Fruit fly (Drosophila melanogaster) whole organism, embryonic: ENCODE data around the gene CG18766.
A peak's percentile ranks its signal among the peaks of the same experiment; 100 is the strongest.

ENCODE experiments used
- Abd-B ChIP-seq: fragments of 200-800 bp; sonication (Bioruptor generic); optimal IDR thresholded peaks from 2 replicates; lab custom pipeline; 2018; ENCODE audit warnings: missing biosample characterization, mild to moderate bottlenecking, missing genetic modification characterization, moderate library complexity
- Antp ChIP-seq: fragments of 200-800 bp; sonication (Bioruptor generic); optimal IDR thresholded peaks from 3 replicates; lab custom pipeline; 2016; ENCODE audit warnings: missing biosample characterization, missing genetic modification characterization
- B-H2 ChIP-seq: fragments of 200-800 bp; sonication (Bioruptor generic); optimal IDR thresholded peaks from 2 replicates; lab custom pipeline; 2018; ENCODE audit warnings: missing biosample characterization, mild to moderate bottlenecking, missing genetic modification characterization
- CG11093 ChIP-seq: fragments of 200-800 bp; sonication (Bioruptor generic); IDR thresholded peaks from 3 replicates; pipeline ENCODE4 v1.3.6; 2022; ENCODE audit warnings: missing biosample characterization, missing genetic modification characterization
- CG11695 ChIP-seq: fragments of 200-800 bp; sonication (Bioruptor generic); IDR thresholded peaks from 3 replicates; pipeline ENCODE4 v1.3.6; 2022; ENCODE audit warnings: missing biosample characterization, missing genetic modification characterization
- CG12769 ChIP-seq: fragments of 200-800 bp; sonication (Bioruptor generic); optimal IDR thresholded peaks from 2 replicates; lab custom pipeline; 2019; ENCODE audit warnings: missing biosample characterization, mild to moderate bottlenecking, missing genetic modification characterization, moderate library complexity
- CG13296 ChIP-seq: fragments of 200-800 bp; sonication (Bioruptor generic); optimal IDR thresholded peaks from 3 replicates; lab custom pipeline; 2018; ENCODE audit warnings: missing biosample characterization, mild to moderate bottlenecking, missing genetic modification characterization
- CG13775 ChIP-seq: fragments of 200-800 bp; sonication (Bioruptor generic); optimal IDR thresholded peaks from 3 replicates; lab custom pipeline; 2017; ENCODE audit warnings: missing biosample characterization, mild to moderate bottlenecking, missing genetic modification characterization
- CG14050 ChIP-seq: fragments of 200-800 bp; sonication (Bioruptor generic); IDR thresholded peaks from 3 replicates; pipeline ENCODE4 v1.3.6; 2022; ENCODE audit warnings: missing biosample characterization, missing genetic modification characterization
- CG15269 ChIP-seq: fragments of 200-800 bp; sonication (Bioruptor generic); optimal IDR thresholded peaks from 2 replicates; lab custom pipeline; 2018; ENCODE audit warnings: missing biosample characterization, mild to moderate bottlenecking, missing genetic modification characterization, moderate library complexity
- CG1602 ChIP-seq: fragments of 200-800 bp; sonication (Bioruptor generic); optimal IDR thresholded peaks from 3 replicates; lab custom pipeline; 2016; ENCODE audit warnings: missing biosample characterization, missing genetic modification characterization
- CG2889 ChIP-seq: fragments of 200-800 bp; sonication (Bioruptor generic); IDR thresholded peaks from 3 replicates; pipeline ENCODE4 v1.3.6; 2022; ENCODE audit warnings: missing biosample characterization, missing genetic modification characterization
- CG5180 ChIP-seq: fragments of 200-800 bp; sonication (Bioruptor generic); optimal IDR thresholded peaks from 3 replicates; lab custom pipeline; 2017; ENCODE audit warnings: missing biosample characterization, missing genetic modification characterization, mild to moderate bottlenecking, moderate library complexity, missing genetic modification reagents
- CG6175 ChIP-seq: fragments of 200-800 bp; sonication (Bioruptor generic); IDR thresholded peaks from 3 replicates; pipeline ENCODE4 v1.3.6; 2022; ENCODE audit warnings: missing biosample characterization, missing genetic modification characterization
- CG6854 ChIP-seq: fragments of 200-800 bp; sonication (Bioruptor generic); optimal IDR thresholded peaks from 3 replicates; lab custom pipeline; 2017; ENCODE audit warnings: missing biosample characterization, mild to moderate bottlenecking, missing genetic modification characterization
- CG7372 ChIP-seq: fragments of 200-800 bp; sonication (Bioruptor generic); IDR thresholded peaks from 2 replicates; pipeline ENCODE4 v1.3.6; 2022; ENCODE audit warnings: missing biosample characterization, missing genetic modification characterization
- CG8089 ChIP-seq: fragments of 200-800 bp; sonication (Bioruptor generic); optimal IDR thresholded peaks from 3 replicates; lab custom pipeline; 2016; ENCODE audit warnings: missing biosample characterization, missing genetic modification characterization
- CG8765 ChIP-seq: fragments of 200-800 bp; sonication (Bioruptor generic); IDR thresholded peaks from 2 replicates; pipeline ENCODE4 v1.3.6; 2022; ENCODE audit warnings: missing biosample characterization, missing genetic modification characterization
- CG9437 ChIP-seq: fragments of 200-800 bp; sonication (Bioruptor generic); optimal IDR thresholded peaks from 2 replicates; lab custom pipeline; 2018; ENCODE audit warnings: missing biosample characterization, mild to moderate bottlenecking, missing genetic modification characterization
- Dbx ChIP-seq: fragments of 200-800 bp; sonication (Bioruptor generic); IDR thresholded peaks from 3 replicates; pipeline ENCODE4 v1.3.6; 2022; ENCODE audit warnings: missing biosample characterization, missing genetic modification characterization
- Doc2 ChIP-seq: fragments of 200-800 bp; sonication (Bioruptor generic); IDR thresholded peaks from 2 replicates; pipeline ENCODE4 v1.3.6; 2022; ENCODE audit warnings: missing biosample characterization, missing genetic modification characterization
- Dp ChIP-seq: fragments of 200-800 bp; sonication (Bioruptor generic); optimal IDR thresholded peaks from 2 replicates; lab custom pipeline; 2018; ENCODE audit warnings: missing biosample characterization, mild to moderate bottlenecking, missing genetic modification characterization, moderate library complexity
- Dref ChIP-seq: fragments of 200-800 bp; sonication (Bioruptor generic); IDR thresholded peaks from 2 replicates; pipeline ENCODE4 v1.3.6; 2022; ENCODE audit warnings: missing biosample characterization, missing genetic modification characterization
- E2f1 ChIP-seq: fragments of 200-800 bp; sonication (Bioruptor generic); IDR thresholded peaks from 2 replicates; pipeline ENCODE4 v1.3.6; 2022; ENCODE audit warnings: missing biosample characterization, missing genetic modification characterization
- Hey ChIP-seq: fragments of 200-800 bp; sonication (Bioruptor generic); optimal IDR thresholded peaks from 3 replicates; lab custom pipeline; 2018; ENCODE audit warnings: missing biosample characterization, mild to moderate bottlenecking, missing genetic modification characterization
- HmgD ChIP-seq: fragments of 200-800 bp; sonication (Bioruptor generic); optimal IDR thresholded peaks from 3 replicates; lab custom pipeline; 2016; ENCODE audit warnings: missing biosample characterization, missing genetic modification characterization
- MBD-R2 ChIP-seq: fragments of 200-800 bp; sonication (Bioruptor generic); IDR thresholded peaks from 2 replicates; pipeline ENCODE4 v1.3.6; 2022; ENCODE audit warnings: missing biosample characterization, missing genetic modification characterization
- NC2α ChIP-seq: fragments of 200-800 bp; sonication (Bioruptor generic); optimal IDR thresholded peaks from 2 replicates; lab custom pipeline; 2016; ENCODE audit warnings: missing biosample characterization, missing genetic modification characterization
- Nf-YB ChIP-seq: fragments of 200-800 bp; sonication (Bioruptor generic); optimal IDR thresholded peaks from 3 replicates; lab custom pipeline; 2019; ENCODE audit warnings: missing biosample characterization, mild to moderate bottlenecking, missing genetic modification characterization, moderate library complexity
- Opbp ChIP-seq: fragments of 200-800 bp; sonication (Bioruptor generic); IDR thresholded peaks from 3 replicates; pipeline ENCODE4 v1.3.6; 2022; ENCODE audit warnings: missing biosample characterization, missing genetic modification characterization; ENCODE audit not compliant: partially characterized antibody
- Optix ChIP-seq: fragments of 200-800 bp; sonication (Bioruptor generic); IDR thresholded peaks from 3 replicates; pipeline ENCODE4 v1.3.6; 2022; ENCODE audit warnings: missing biosample characterization, missing genetic modification characterization
- Ravus ChIP-seq: fragments of 200-800 bp; sonication (Bioruptor generic); IDR thresholded peaks from 2 replicates; pipeline ENCODE4 v1.3.6; 2022; ENCODE audit warnings: missing biosample characterization, missing genetic modification characterization
- Vsx1 ChIP-seq: fragments of 200-800 bp; sonication (Bioruptor generic); optimal IDR thresholded peaks from 2 replicates; lab custom pipeline; 2017; ENCODE audit warnings: missing biosample characterization, mild to moderate bottlenecking, missing genetic modification characterization, missing genetic modification reagents
- YL-1 ChIP-seq: fragments of 200-800 bp; sonication (Bioruptor generic); optimal IDR thresholded peaks from 3 replicates; lab custom pipeline; 2017; ENCODE audit warnings: missing biosample characterization, mild to moderate bottlenecking, missing genetic modification characterization
- amos ChIP-seq: fragments of 200-800 bp; sonication (Bioruptor generic); IDR thresholded peaks from 2 replicates; pipeline ENCODE4 v1.3.6; 2022; ENCODE audit warnings: missing biosample characterization, missing genetic modification characterization; ENCODE audit not compliant: partially characterized antibody
- chm ChIP-seq: fragments of 200-800 bp; sonication (Bioruptor generic); IDR thresholded peaks from 2 replicates; pipeline ENCODE4 v1.3.6; 2022; ENCODE audit warnings: missing biosample characterization, missing genetic modification characterization
- ftz-f1 ChIP-seq: fragments of 200-800 bp; sonication (Bioruptor generic); optimal IDR thresholded peaks from 2 replicates; lab custom pipeline; 2016; ENCODE audit warnings: missing biosample characterization, missing genetic modification characterization
- gcm2 ChIP-seq: fragments of 200-800 bp; sonication (Bioruptor generic); optimal IDR thresholded peaks from 2 replicates; lab custom pipeline; 2016; ENCODE audit warnings: missing biosample characterization, missing genetic modification characterization
- hb ChIP-seq: fragments of 200-800 bp; sonication (Bioruptor generic); IDR thresholded peaks from 3 replicates; pipeline ENCODE4 v1.3.6; 2022; ENCODE audit warnings: missing biosample characterization, missing genetic modification characterization; ENCODE audit not compliant: partially characterized antibody
- lov ChIP-seq, 2 experiments: fragments of 200-800 bp in 1 of 2; fragments of >200 bp in 1 of 2; sonication (Bioruptor generic) in 1 of 2; IDR thresholded peaks in 1 of 2; optimal IDR thresholded peaks in 1 of 2; 2 replicates in 1 of 2; 3 replicates in 1 of 2; pipeline versions ENCODE4 v1.3.6 to Lab custom; 2017 to 2022; ENCODE audit warnings: missing biosample characterization in 1 of 2, missing genetic modification characterization in 1 of 2
- nom ChIP-seq: fragments of 200-800 bp; sonication (Bioruptor generic); optimal IDR thresholded peaks from 2 replicates; lab custom pipeline; 2017; ENCODE audit warnings: missing biosample characterization, missing genetic modification characterization, mild to moderate bottlenecking, moderate library complexity, missing genetic modification reagents
- org-1 ChIP-seq: fragments of 200-800 bp; sonication (Bioruptor generic); optimal IDR thresholded peaks from 2 replicates; lab custom pipeline; 2017; ENCODE audit warnings: missing biosample characterization, missing genetic modification characterization
- sim ChIP-seq: fragments of 200-800 bp; sonication (Bioruptor generic); IDR thresholded peaks from 2 replicates; pipeline ENCODE4 v1.3.6; 2022; ENCODE audit warnings: missing biosample characterization, missing genetic modification characterization
- sob ChIP-seq: fragments of 200-800 bp; sonication (Bioruptor generic); IDR thresholded peaks from 2 replicates; pipeline ENCODE4 v1.3.6; 2022; ENCODE audit warnings: missing biosample characterization, missing genetic modification characterization
- trem ChIP-seq: fragments of 200-800 bp; optimal IDR thresholded peaks from 3 replicates; lab custom pipeline; 2019; ENCODE audit warnings: missing biosample characterization, mild to moderate bottlenecking, missing genetic modification characterization, moderate library complexity
- trh ChIP-seq: fragments of 200-800 bp; sonication (Bioruptor generic); optimal IDR thresholded peaks from 2 replicates; lab custom pipeline; 2016; ENCODE audit warnings: missing biosample characterization, missing genetic modification characterization
- twi ChIP-seq: fragments of 200-800 bp; optimal IDR thresholded peaks from 2 replicates; lab custom pipeline; 2019; ENCODE audit warnings: missing biosample characterization, mild to moderate bottlenecking, missing genetic modification characterization, moderate library complexity
- tx ChIP-seq: fragments of 200-800 bp; sonication (Bioruptor generic); optimal IDR thresholded peaks from 2 replicates; lab custom pipeline; 2016; ENCODE audit warnings: missing biosample characterization, missing genetic modification characterization
- zen ChIP-seq: fragments of 200-800 bp; sonication (Bioruptor generic); optimal IDR thresholded peaks from 3 replicates; lab custom pipeline; 2018; ENCODE audit warnings: missing biosample characterization, mild to moderate bottlenecking, missing genetic modification characterization, moderate library complexity

CG18766 gene

DNA sequence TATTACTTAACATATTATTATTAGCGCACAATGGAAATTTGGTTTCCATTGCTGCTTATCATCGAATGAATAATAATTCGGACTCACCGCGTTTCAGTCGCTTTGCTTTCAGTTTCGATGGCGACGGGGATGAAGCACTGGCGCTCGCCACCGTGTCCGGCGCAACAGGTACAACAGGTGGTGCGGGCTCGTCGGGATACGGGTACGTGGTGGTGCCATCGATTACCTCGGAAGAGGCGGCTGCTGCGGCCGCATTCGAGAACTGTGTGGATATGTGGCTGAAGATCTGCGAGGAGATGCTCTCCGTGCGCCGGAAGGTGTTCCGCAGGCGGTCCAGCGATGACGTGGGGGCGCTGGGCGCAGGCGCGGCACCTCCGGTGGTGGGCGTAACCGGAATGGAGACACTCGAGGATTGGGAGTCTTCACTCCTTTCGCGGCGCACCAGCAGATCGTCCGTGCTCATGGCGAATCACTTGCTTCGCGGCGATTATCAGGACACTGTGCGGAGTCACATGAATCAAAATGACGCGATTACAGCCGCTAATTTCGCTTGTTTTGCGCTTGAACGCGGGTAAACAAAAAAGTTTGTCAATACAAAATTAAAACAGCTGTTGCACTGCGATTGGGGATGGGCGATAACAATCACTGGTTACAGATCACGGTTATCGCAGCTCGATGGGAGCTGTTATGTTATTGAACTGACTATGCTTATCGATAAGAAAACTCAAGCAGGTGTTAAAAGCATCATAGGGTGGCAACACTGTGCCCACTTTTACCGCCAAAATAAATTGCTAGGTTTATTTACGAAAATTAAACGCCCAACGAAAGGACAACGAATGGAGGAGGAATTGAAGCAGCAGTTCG is 6.4 kb downstream of the CG18766 start, which contains the start of the genes CG31064 and PolA2 (continued):
- TF ChIP-seq CG8089 (GFP tag; lab: Kevin White, UChicago) = no peak
- TF ChIP-seq chm (GFP tag; lab: Robert Waterston, UW) = no peak
- TF ChIP-seq YL-1 (GFP tag; lab: Kevin White, UChicago) = peak; percentile 49
- TF ChIP-seq Opbp = peak; percentile 80
- no peak for TF ChIP-seq tx
- peak; percentile 89 for TF ChIP-seq Dp (GFP tag; lab: Kevin White, UChicago)
- no peak for TF ChIP-seq Hey
- TF ChIP-seq twi = no peak
- TF ChIP-seq Doc2 (GFP tag; lab: Robert Waterston, UW) = no peak
- no peak for TF ChIP-seq lov (optimal IDR thresholded peaks at IDR 0.05; lab: Kevin White, UChicago)
- TF ChIP-seq lov (GFP tag; IDR thresholded peaks at IDR 0.05; lab: Robert Waterston, UW) = no peak
- TF ChIP-seq CG5180 = no peak
- TF ChIP-seq CG14050 (GFP tag; lab: Robert Waterston, UW) = no peak
- no peak for TF ChIP-seq CG7372 (GFP tag; lab: Robert Waterston, UW)
- no peak for TF ChIP-seq CG2889 (GFP tag; lab: Robert Waterston, UW)
- no peak for TF ChIP-seq Ravus (GFP tag; lab: Robert Waterston, UW)
- TF ChIP-seq HmgD (GFP tag; lab: Kevin White, UChicago) = peak; percentile 58
- TF ChIP-seq CG1602 (GFP tag; lab: Kevin White, UChicago) = no peak
- peak; percentile 89 for TF ChIP-seq hb (GFP tag; lab: Robert Waterston, UW)
- no peak for TF ChIP-seq Vsx1 (GFP tag; lab: Kevin White, UChicago)
- TF ChIP-seq Dref (GFP tag; lab: Robert Waterston, UW) = peak; percentile 98
- TF ChIP-seq CG12769 = no peak
- TF ChIP-seq Dbx (GFP tag; lab: Robert Waterston, UW) = peak; percentile 13; the same call in 1 of the 3 replicates
- TF ChIP-seq Optix (GFP tag; lab: Robert Waterston, UW) = 0 out of 3 replicates have a peak, but pooled peaks have one; percentile 5
- no peak for TF ChIP-seq trh (GFP tag; lab: Kevin White, UChicago)
- no peak for TF ChIP-seq CG6175 (GFP tag; lab: Robert Waterston, UW)
- TF ChIP-seq CG11093 (GFP tag; lab: Robert Waterston, UW) = no peak
- no peak for TF ChIP-seq sob
- no peak for TF ChIP-seq Nf-YB
- no peak for TF ChIP-seq gcm2 (GFP tag; lab: Kevin White, UChicago)
- TF ChIP-seq CG13296 (GFP tag; lab: Kevin White, UChicago) = no peak
- TF ChIP-seq CG13775 (GFP tag; lab: Kevin White, UChicago) = no peak
- TF ChIP-seq MBD-R2 (GFP tag; lab: Robert Waterston, UW) = peak; percentile 96
- no peak for TF ChIP-seq CG15269 (tag; lab: Kevin White, UChicago)
- TF ChIP-seq E2f1 (GFP tag; lab: Robert Waterston, UW) = peak; percentile 67; the same call in 1 of the 2 replicates
- no peak for TF ChIP-seq CG9437 (GFP tag; lab: Kevin White, UChicago)
- TF ChIP-seq zen (tag; lab: Kevin White, UChicago) = peak; percentile 28
- TF ChIP-seq trem = peak; percentile 66
- no peak for TF ChIP-seq org-1
- 0 out of 3 replicates have a peak, but pooled peaks have one; percentile 26 for TF ChIP-seq CG11695
- no peak for TF ChIP-seq nom
- TF ChIP-seq CG8765 (GFP tag; lab: Robert Waterston, UW) = no peak
- TF ChIP-seq CG6854 (GFP tag; lab: Kevin White, UChicago) = no peak
- no peak for TF ChIP-seq Abd-B (GFP tag; lab: Kevin White, UChicago)
- TF ChIP-seq amos (GFP tag; lab: Robert Waterston, UW) = peak; percentile 81
- TF ChIP-seq NC2α (GFP tag; lab: Kevin White, UChicago) = no peak
- TF ChIP-seq Antp (GFP tag; lab: Kevin White, UChicago) = no peak
- peak; percentile 78 for TF ChIP-seq ftz-f1 (GFP tag; lab: Kevin White, UChicago)
- TF ChIP-seq B-H2 = no peak
- no peak for TF ChIP-seq sim (GFP tag; lab: Robert Waterston, UW)
